Worm (Caenorhabditis elegans) whole organism, young adult: ENCODE data around the gene F31B12.3.

Experiments
- F57A8.1 ChIP-seq: fragments of 200-800 bp; sonication (Bioruptor generic); optimal IDR thresholded peaks from 2 replicates; lab custom pipeline; 2018; ENCODE audit warnings: mild to moderate bottlenecking, missing genetic modification characterization, moderate library complexity, missing compliant biosample characterization
- Y53F4B.3 ChIP-seq: fragments of 200-800 bp; sonication (Bioruptor generic); IDR thresholded peaks from 2 replicates; pipeline ENCODE4 v1.3.6; 2022; ENCODE audit warnings: missing genetic modification reagents, missing genetic modification characterization, missing compliant biosample characterization
- ama-1 ChIP-seq, 3 experiments: fragments of 150-350 bp in 1 of 3; sonication (generic microtip) in 2 of 3; optimal IDR thresholded peaks; 2 replicates each; lab custom pipeline; 2014 to 2018; ENCODE audit warnings: missing biosample characterization in 2 of 3, missing genetic modification characterization in 2 of 3, missing genetic modification reagents in 2 of 3
- attf-6 ChIP-seq: fragments of 200-800 bp; sonication (Bioruptor generic); IDR thresholded peaks from 2 replicates; pipeline ENCODE4 v1.3.6; 2022; ENCODE audit warnings: missing genetic modification reagents, missing genetic modification characterization, missing compliant biosample characterization
- efl-1 ChIP-seq: fragments of 150-350 bp; optimal IDR thresholded peaks from 2 replicates; lab custom pipeline; 2014; ENCODE audit warnings: missing biosample characterization, missing genetic modification reagents, missing genetic modification characterization
- nhr-120 ChIP-seq: fragments of 200-800 bp; sonication (Bioruptor generic); IDR thresholded peaks from 2 replicates; pipeline ENCODE4 v1.3.6; 2022; ENCODE audit warnings: missing genetic modification characterization, missing compliant biosample characterization
- rpc-1 ChIP-seq, 2 experiments: fragments of 150-350 bp in 1 of 2; sonication (generic microtip) in 1 of 2; optimal IDR thresholded peaks; 2 replicates each; lab custom pipeline; 2014 to 2018; ENCODE audit warnings: missing biosample characterization in 1 of 2, missing genetic modification characterization in 1 of 2, missing genetic modification reagents in 1 of 2, missing genotype in 1 of 2
- snpc-4 ChIP-seq, 5 experiments: fragments of 150-350 bp in 1 of 5; sonication (generic microtip) in 4 of 5; optimal IDR thresholded peaks; 2 replicates each; lab custom pipeline; 2014 to 2018; ENCODE audit warnings: missing genetic modification characterization in 5 of 5, missing biosample characterization in 3 of 5, antibody characterized with exemption in 2 of 5, mild to moderate bottlenecking in 2 of 5, missing compliant biosample characterization in 2 of 5, missing genotype in 2 of 5, moderate library complexity in 2 of 5, missing genetic modification reagents in 1 of 5
- ztf-28 ChIP-seq: fragments of 200-800 bp; sonication (Bioruptor generic); IDR thresholded peaks from 2 replicates; pipeline ENCODE4 v1.3.6; 2022; ENCODE audit warnings: missing genetic modification reagents, missing genetic modification characterization, missing compliant biosample characterization

ce11 chrX:10844137-10844536 is 23.7 kb upstream of the F31B12.3 start:
- TF ChIP-seq rpc-1 (optimal IDR thresholded peaks at IDR 0.05; lab: Kevin White, UChicago) (no peak), rpc-1 (tag; optimal IDR thresholded peaks at IDR 0.05; lab: Kevin White, UChicago) (no peak), attf-6 (no peak), F57A8.1 (no peak), ama-1 (optimal IDR thresholded peaks at IDR 0.05; lab: Kevin White, UChicago) (no peak), ama-1 (GFP tag; optimal IDR thresholded peaks at IDR 0.05; lab: Kevin White, UChicago) (no peak), Y53F4B.3 (no peak), snpc-4 (GFP tag; optimal IDR thresholded peaks at IDR 0.05; lab: Kevin White, UChicago) (no peak), snpc-4 (tag; optimal IDR thresholded peaks at IDR 0.05; lab: Kevin White, UChicago) (no peak), efl-1 (no peak), nhr-120 (GFP tag; lab: Robert Waterston, UW) (no peak), ztf-28 (no peak)
